Worm (Caenorhabditis elegans): ENCODE measurements around the gene C11E4.8.

C11E4.8 gene

ce11 chrX:9667391-9667790 lies 47.2 kb downstream of the C11E4.8 start (continued):
- TF ChIP-seq efl-1 (optimal IDR thresholded peaks at IDR 0.05) (peak in 1 of 2 experiments; percentile 8), efl-1 (GFP tag; optimal IDR thresholded peaks at IDR 0.05 in 1 of 2) (peak in 1 of 2 experiments; percentile 31), grh-1 (GFP tag; IDR thresholded peaks at IDR 0.05) (0 out of 2 replicates have a peak, but pooled peaks have one; percentile 37), nhr-20 (tag; optimal IDR thresholded peaks at IDR 0.05) (peak; percentile 76), ztf-4 (tag; optimal IDR thresholded peaks at IDR 0.05) (peak; percentile 6), ets-5 (GFP tag; IDR thresholded peaks at IDR 0.05) (no peak), C16A3.4 (tag; optimal IDR thresholded peaks at IDR 0.05) (peak; percentile 50), lin-14 (GFP tag; optimal IDR thresholded peaks at IDR 0.05) (peak; percentile 87), nhr-47 (tag; optimal IDR thresholded peaks at IDR 0.05) (peak; percentile 19), nhr-90 (tag; optimal IDR thresholded peaks at IDR 0.05; ENCODE audit: poor library complexity) (peak; percentile 48), pag-3 (tag; optimal IDR thresholded peaks at IDR 0.05; ENCODE audit: borderline replicate concordance, insufficient read depth) (peak; percentile 24), elt-3 (tag; optimal IDR thresholded peaks at IDR 0.05) (peak in 4 of 6 experiments; percentile 1 to 93 (median 36))

ce11 chrX:9668554-9668953 lies 48.3 kb downstream of the C11E4.8 start, which contains the start of gene T14B1.1:
Gene T14B1.1, minus strand, starts transcription at chrX:9668723.
- TF ChIP-seq jun-1 (tag; optimal IDR thresholded peaks at IDR 0.05) (no peak), fkh-10 (GFP tag; optimal IDR thresholded peaks at IDR 0.05) (peak; percentile 29), elt-3 (tag; optimal IDR thresholded peaks at IDR 0.05) (no peak), egl-13 (tag; optimal IDR thresholded peaks at IDR 0.05) (no peak), lin-35 (GFP tag; optimal IDR thresholded peaks at IDR 0.05) (peak in 1 of 2 experiments; percentile 23), unc-86 (tag; optimal IDR thresholded peaks at IDR 0.05) (peak; percentile 9), aly-2 (tag; optimal IDR thresholded peaks at IDR 0.05) (no peak), ztf-4 (tag; optimal IDR thresholded peaks at IDR 0.05) (no peak), nhr-76 (tag; optimal IDR thresholded peaks at IDR 0.05) (no peak), F16B12.6 (tag; optimal IDR thresholded peaks at IDR 0.05) (no peak), vab-15 (tag; optimal IDR thresholded peaks at IDR 0.05) (no peak), dsc-1 (tag; optimal IDR thresholded peaks at IDR 0.05) (peak; percentile 7), aha-1 (tag; optimal IDR thresholded peaks at IDR 0.05) (no peak), nhr-71 (tag; optimal IDR thresholded peaks at IDR 0.05) (peak; percentile 42), lin-14 (GFP tag; optimal IDR thresholded peaks at IDR 0.05) (peak; percentile 86), zip-4 (GFP tag; optimal IDR thresholded peaks at IDR 0.05) (no peak), ceh-82 (tag; optimal IDR thresholded peaks at IDR 0.05) (peak in 1 of 3 experiments; percentile 39), snu-23 (GFP tag; optimal IDR thresholded peaks at IDR 0.05) (peak; percentile 26), nhr-19 (GFP tag; conservative IDR thresholded peaks at IDR 0.05) (peak; percentile 16; the same call in 1 of the 2 replicates), sup-37 (GFP tag; optimal IDR thresholded peaks at IDR 0.05) (no peak), fkh-8 (tag; optimal IDR thresholded peaks at IDR 0.05) (peak; percentile 48), lsy-2 (tag; optimal IDR thresholded peaks at IDR 0.05) (peak in 1 of 2 experiments; percentile 30), mdl-1 (tag; optimal IDR thresholded peaks at IDR 0.05) (peak in 1 of 2 experiments; percentile 3), efl-1 (optimal IDR thresholded peaks at IDR 0.05) (no peak), efl-1 (GFP tag; optimal IDR thresholded peaks at IDR 0.05 in 1 of 2) (peak in 1 of 2 experiments; percentile 10), nhr-85 (tag) (peak; percentile 11), nhr-90 (tag; optimal IDR thresholded peaks at IDR 0.05; ENCODE audit: poor library complexity) (no peak), nhr-47 (tag; optimal IDR thresholded peaks at IDR 0.05) (peak; percentile 8), elt-2 (tag; optimal IDR thresholded peaks at IDR 0.05) (no peak), irx-1 (tag; optimal IDR thresholded peaks at IDR 0.05) (no peak), rnt-1 (tag; optimal IDR thresholded peaks at IDR 0.05) (peak; percentile 27), swsn-7 (tag; optimal IDR thresholded peaks at IDR 0.05) (peak; percentile 18), mep-1 (tag; optimal IDR thresholded peaks at IDR 0.05) (no peak), sptf-1 (tag; optimal IDR thresholded peaks at IDR 0.05) (no peak), lir-3 (tag; optimal IDR thresholded peaks at IDR 0.05; ENCODE audit: poor library complexity) (no peak)
